Worm (Caenorhabditis elegans) whole organism, L4/young adult: ENCODE data around the gene par-1.

Source experiments
- W03F9.2 ChIP-seq: fragments of 150-350 bp; optimal IDR thresholded peaks from 2 replicates; lab custom pipeline; 2014; ENCODE audit warnings: missing biosample characterization, missing genetic modification characterization
- dao-5 ChIP-seq: sonication (generic microtip); optimal IDR thresholded peaks from 2 replicates; lab custom pipeline; 2016; ENCODE audit warnings: missing genotype, missing genetic modification characterization, moderate library complexity, missing compliant biosample characterization
- him-1 ChIP-seq: sonication (generic microtip); optimal IDR thresholded peaks from 2 replicates; lab custom pipeline; 2016; ENCODE audit warnings: missing genotype, missing genetic modification reagents, missing genetic modification characterization, missing compliant biosample characterization

Gene par-1

ce11 chrV:14100886-14101285, 44.3 kb downstream of the par-1 start, which contains the start of gene D1086.12:
TSS of gene D1086.12 (plus strand) at chrV:14101186.
- TF ChIP-seq W03F9.2 (no peak), dao-5 (tag; lab: Kevin White, UChicago) (no peak), him-1 (tag; lab: Kevin White, UChicago) (no peak)

DNA sequence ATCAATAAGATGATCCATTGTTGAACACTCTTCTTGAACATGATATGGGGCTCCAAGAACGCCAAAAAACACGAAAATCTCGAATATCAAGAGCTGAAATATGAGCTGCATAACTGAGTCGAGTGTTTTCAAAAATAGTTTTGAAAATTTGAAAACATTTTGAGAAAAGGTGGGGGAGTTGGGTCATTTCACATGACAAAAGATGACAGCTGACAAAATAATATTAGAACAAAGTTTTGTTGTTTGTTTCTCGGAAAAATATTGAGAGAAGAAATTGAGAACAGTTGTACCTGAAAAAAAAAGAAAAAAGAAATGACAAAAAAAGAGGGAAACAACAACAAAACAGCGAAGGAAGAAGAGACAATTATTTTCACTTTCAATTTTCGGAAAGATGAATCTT, 46.6 kb downstream of the par-1 start, which contains the start of the genes D1086.2 and D1086.1:
TSS of gene D1086.2 (minus strand) at position 150 of the 400 bp plus-strand sequence.
TSS of gene D1086.1 (plus strand) at position 340 of the 400 bp plus-strand sequence.
- no peak for TF ChIP-seq him-1 (tag; lab: Kevin White, UChicago)
- TF ChIP-seq dao-5 (tag; lab: Kevin White, UChicago) = no peak
- TF ChIP-seq W03F9.2 = no peak

DNA sequence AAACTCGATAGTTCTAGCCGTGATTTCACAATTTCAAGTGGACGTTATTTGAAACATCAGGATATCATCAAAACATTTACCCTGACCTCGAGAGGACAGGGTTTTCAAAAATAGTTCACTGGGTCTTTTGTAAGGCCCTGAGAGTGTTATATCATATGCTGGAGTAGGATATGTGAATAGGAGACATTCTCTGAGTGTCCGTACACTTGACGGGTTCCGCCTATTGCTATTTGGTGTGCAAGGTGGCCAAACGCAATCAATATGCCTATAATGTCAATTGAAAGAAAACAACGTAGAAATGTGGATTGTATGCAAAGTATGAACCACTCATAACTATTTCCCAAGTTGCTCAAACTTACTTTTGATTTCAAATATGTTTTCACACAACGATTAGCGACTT, 47.8 kb downstream of the par-1 start:
- TF ChIP-seq dao-5 (tag; lab: Kevin White, UChicago) = no peak
- no peak for TF ChIP-seq him-1 (tag; lab: Kevin White, UChicago)
- no peak for TF ChIP-seq W03F9.2

DNA sequence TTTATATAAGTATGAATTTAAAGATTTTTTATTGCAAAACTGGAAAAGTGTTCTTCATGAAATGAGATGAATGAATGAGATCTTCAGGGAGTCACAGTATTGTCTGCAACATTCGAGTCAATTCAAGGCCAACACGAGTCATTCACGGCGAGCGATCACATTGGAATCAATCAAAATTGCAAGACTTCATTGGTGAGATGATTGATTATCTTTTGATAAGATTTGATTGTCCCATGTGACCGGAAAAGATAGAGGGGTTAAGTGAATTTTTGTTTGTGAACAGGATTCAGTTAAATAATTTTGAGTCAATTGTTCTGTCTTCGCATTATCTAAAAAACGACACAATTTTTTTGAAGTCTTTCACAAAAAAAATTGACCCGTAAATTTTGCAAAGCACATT, 50.2 kb downstream of the par-1 start:
- no peak for TF ChIP-seq dao-5 (tag; lab: Kevin White, UChicago)
- TF ChIP-seq him-1 (tag; lab: Kevin White, UChicago) = no peak
- no peak for TF ChIP-seq W03F9.2

DNA sequence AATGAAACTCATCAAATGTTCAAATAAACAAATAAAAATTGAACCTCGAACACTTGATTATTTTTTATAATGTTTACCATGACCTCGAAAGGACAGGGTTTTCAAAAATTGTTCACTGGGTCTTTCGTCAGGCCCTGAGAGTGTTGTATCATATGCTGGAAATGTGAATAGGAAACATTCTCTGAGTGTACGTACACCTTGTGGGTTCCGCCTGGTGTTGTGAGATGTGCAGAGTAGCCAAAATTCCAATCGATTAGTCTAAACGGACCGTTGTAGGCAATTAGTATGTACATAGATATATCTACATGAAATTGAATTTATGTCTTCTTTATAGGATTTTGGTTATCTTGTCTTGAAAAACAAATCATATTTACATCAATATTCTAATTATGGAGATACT, 50.6 kb downstream of the par-1 start:
- TF ChIP-seq him-1 (tag; lab: Kevin White, UChicago) (no peak), W03F9.2 (no peak), dao-5 (tag; lab: Kevin White, UChicago) (no peak)

DNA sequence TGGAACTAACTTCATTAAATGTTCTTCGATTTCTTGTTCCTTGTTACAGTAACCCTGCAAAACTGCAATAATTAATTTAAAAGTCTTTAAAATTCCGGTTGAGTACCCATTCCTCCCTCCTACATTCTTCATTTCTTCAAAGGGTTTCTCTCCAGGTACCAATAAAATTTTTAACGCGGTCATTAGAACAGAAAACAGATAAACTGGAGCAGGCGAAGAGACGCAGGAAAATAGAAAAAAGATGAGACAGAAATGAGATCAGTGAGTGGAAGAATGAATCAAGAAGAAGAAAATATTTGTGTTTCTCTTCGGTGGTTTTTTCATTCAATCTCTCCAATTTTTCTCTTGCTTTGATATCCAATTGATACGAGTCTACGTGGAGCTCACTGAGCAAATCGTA, 51.4 kb downstream of the par-1 start, which contains the start of gene D1086.8:
TSS of gene D1086.8 (plus strand) at position 301 of the 400 bp plus-strand sequence.
- TF ChIP-seq W03F9.2 (no peak), dao-5 (tag; lab: Kevin White, UChicago) (no peak)

DNA sequence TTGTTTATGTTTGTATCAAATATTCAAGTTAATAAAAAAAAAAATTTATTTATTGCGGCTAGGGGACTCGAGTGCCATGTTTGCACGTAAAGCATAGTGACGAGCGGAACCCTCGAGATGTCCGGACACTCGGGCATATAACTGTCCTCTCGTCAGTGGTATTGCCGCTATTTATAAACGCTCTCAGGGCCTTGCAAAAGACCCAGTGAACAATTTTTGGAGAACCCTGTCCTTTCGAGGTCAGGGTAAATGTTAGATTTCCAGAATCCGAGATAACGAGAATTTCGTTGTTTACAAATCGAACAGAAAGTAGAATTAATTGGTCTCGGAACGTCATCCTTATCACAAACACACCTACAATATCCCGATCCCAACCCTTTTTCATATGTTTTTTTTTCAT, 52.8 kb downstream of the par-1 start, which contains the start of gene D1086.3:
TSS of gene D1086.3 (plus strand) at position 390 of the 400 bp plus-strand sequence.
- no peak for TF ChIP-seq dao-5 (tag; lab: Kevin White, UChicago)
- TF ChIP-seq W03F9.2 = no peak
- TF ChIP-seq him-1 (tag; lab: Kevin White, UChicago) = no peak

- TF ChIP-seq W03F9.2 (no peak), dao-5 (tag; lab: Kevin White, UChicago) (no peak), him-1 (tag; lab: Kevin White, UChicago) (no peak)
Observed at ce11 chrV:14090309-14090967, 54.7 kb downstream of the par-1 start, which contains the start of the genes D1086.5 and him-5. TSS of gene D1086.5 (minus strand) at chrV:14090359. TSS of gene him-5 (plus strand) at chrV:14090426.

DNA sequence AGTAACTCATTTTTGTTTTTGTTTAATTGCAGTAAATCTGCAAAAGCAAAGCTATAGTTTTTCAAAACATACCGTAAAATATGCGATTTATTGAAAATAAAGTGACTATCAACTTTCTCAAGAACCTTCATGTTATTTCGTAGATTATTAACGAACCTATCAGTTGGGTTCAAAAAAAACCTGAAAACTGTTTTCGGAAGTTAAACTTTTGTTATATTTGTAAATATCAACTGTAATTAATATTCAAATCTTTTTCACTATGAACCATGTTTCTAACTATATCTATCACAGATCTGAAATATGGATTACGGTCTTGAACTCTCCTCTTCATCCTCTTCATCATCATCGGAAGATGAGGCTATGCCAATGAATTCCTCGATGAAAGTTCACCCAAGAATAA, 57.1 kb downstream of the par-1 start, which contains the start of gene D1086.19:
TSS of gene D1086.19 (plus strand) at position 301 of the 400 bp plus-strand sequence.
- TF ChIP-seq dao-5 (tag; lab: Kevin White, UChicago) (no peak), W03F9.2 (no peak), him-1 (tag; lab: Kevin White, UChicago) (no peak)

DNA sequence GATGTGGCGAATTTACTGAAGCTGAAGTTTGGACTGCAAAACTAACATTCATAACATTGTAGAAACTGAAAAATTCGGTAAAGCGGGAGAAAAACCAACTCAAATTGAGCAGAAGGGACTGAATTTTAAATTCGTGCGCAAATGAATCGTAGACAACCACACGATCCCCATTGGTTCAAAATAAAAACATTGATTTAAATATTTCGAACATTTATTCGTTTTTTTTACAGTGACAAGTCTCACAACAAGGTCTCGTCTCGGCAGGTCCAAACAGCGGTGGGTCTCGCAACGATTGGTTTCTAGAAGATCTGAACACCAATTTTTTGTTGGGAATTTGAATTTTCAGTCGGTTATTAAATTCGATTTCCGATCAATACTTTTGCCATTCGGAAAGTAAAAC, 59.6 kb downstream of the par-1 start, which contains the start of gene D1086.18:
TSS of gene D1086.18 (plus strand) at position 301 of the 400 bp plus-strand sequence.
- TF ChIP-seq dao-5 (tag; lab: Kevin White, UChicago) = no peak
- TF ChIP-seq W03F9.2 = no peak
- no peak for TF ChIP-seq him-1 (tag; lab: Kevin White, UChicago)

DNA sequence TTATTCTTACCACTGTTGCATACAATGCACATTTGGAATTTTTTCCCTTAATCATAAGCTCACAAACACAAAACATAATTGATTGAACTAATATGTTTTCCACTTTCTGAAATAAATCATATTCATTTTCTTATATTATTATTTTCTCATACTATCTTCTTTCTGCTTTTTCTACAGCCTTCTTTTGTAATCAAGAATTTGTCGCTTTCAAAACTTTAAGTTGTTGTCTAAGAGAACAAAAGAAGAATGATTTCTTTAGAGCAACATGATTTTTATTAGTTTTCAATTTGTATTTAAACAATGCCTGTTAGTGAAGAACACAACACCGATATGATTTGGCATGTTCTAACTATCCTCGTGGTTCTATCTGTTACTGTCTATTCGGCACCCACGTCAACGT, 61.2 kb downstream of the par-1 start, which contains the start of gene D1086.7:
TSS of gene D1086.7 (plus strand) at position 301 of the 400 bp plus-strand sequence.
- TF ChIP-seq him-1 (tag; lab: Kevin White, UChicago) (no peak), W03F9.2 (no peak), dao-5 (tag; lab: Kevin White, UChicago) (no peak)

DNA sequence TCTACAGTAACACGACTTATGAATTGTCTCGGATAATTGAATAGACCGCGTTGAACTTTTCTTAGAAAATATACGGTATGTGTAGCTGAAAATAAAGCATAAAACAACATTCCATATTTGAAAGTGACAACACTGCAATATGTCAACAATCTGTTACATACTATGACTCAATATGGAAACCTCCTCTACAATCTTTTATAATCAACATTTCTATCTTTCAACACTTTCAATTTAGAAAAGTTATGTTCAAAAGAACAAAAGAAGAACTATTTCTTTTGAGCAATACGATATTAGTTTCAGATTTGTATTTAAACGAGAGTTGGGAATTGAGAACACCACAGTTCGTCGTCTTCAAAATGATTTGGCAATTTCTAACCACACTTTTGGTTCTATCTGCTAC, 62.7 kb downstream of the par-1 start, which contains the start of gene D1086.10:
TSS of gene D1086.10 (plus strand) at position 301 of the 400 bp plus-strand sequence.
- TF ChIP-seq dao-5 (tag; lab: Kevin White, UChicago) = no peak
- no peak for TF ChIP-seq W03F9.2
- no peak for TF ChIP-seq him-1 (tag; lab: Kevin White, UChicago)

- TF ChIP-seq W03F9.2 (no peak), him-1 (tag; lab: Kevin White, UChicago) (no peak), dao-5 (tag; lab: Kevin White, UChicago) (no peak)
Observed at ce11 chrV:14079501-14079900, 65.7 kb downstream of the par-1 start, which contains the start of gene D1086.6. TSS of gene D1086.6 (plus strand) at chrV:14079801.

DNA sequence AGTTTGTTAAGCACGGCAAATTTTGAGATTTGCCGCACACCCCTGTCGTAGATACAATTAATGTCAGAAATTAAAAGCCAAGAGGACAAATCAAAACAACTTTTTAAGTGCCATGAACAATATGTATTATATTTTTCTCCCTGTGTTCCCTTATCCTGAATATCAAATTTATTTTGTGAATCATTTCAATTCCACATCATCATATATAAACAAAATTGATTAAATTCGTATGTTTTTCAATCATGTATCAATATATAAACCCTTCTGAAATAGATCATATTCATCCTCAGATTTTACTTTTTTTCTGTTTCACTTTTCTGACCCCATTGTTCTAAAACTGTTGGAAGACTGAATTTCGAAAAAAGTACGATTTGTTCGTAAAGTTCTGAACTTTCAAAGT, 71.0 kb downstream of the par-1 start, which contains the start of gene D1086.11:
TSS of gene D1086.11 (plus strand) at position 301 of the 400 bp plus-strand sequence.
- TF ChIP-seq him-1 (tag; lab: Kevin White, UChicago) (no peak), dao-5 (tag; lab: Kevin White, UChicago) (no peak), W03F9.2 (no peak)
